Fruit fly (Drosophila melanogaster): ENCODE data around the gene CG12729.

Gene CG12729

dm6 chrX:5883394-5883793 lies 38.3 kb downstream of the CG12729 start (continued):
- no peak for TF ChIP-seq klu (GFP tag; IDR thresholded peaks at IDR 0.05)
- TF ChIP-seq vnd (GFP tag; IDR thresholded peaks at IDR 0.05; ENCODE audit: partially characterized antibody), result no peak
- TF ChIP-seq vfl (GFP tag; optimal IDR thresholded peaks at IDR 0.05), result no peak
- TF ChIP-seq al (GFP tag; IDR thresholded peaks at IDR 0.05), result no peak
- peak; percentile 25 for TF ChIP-seq B-H2 (GFP tag; optimal IDR thresholded peaks at IDR 0.05)
- TF ChIP-seq CG6765 (GFP tag; optimal IDR thresholded peaks at IDR 0.05), result no peak
- TF ChIP-seq kah (GFP tag; optimal IDR thresholded peaks at IDR 0.05), result no peak
- peak; percentile 1 for TF ChIP-seq scrt (GFP tag; optimal IDR thresholded peaks at IDR 0.05)
- no peak for TF ChIP-seq dati (GFP tag; IDR thresholded peaks at IDR 0.05)
- TF ChIP-seq run (tag; optimal IDR thresholded peaks at IDR 0.05), result no peak
- no peak for TF ChIP-seq CG31441 (GFP tag; IDR thresholded peaks at IDR 0.05)
- TF ChIP-seq CG7839 (tag; optimal IDR thresholded peaks at IDR 0.05), result peak; percentile 50
- peak; percentile 39; the same call in 1 of the 2 replicates for TF ChIP-seq Dref (GFP tag; IDR thresholded peaks at IDR 0.05)
- TF ChIP-seq CG13123 (GFP tag; optimal IDR thresholded peaks at IDR 0.05), result peak; percentile 25
- TF ChIP-seq sens (GFP tag), result peak; percentile 84
- TF ChIP-seq CG11456 (GFP tag; IDR thresholded peaks at IDR 0.05), result peak; percentile 82
- peak; percentile 86 for TF ChIP-seq Med (GFP tag)
- no peak for TF ChIP-seq abd-A (tag; optimal IDR thresholded peaks at IDR 0.05)
- peak; percentile 8 for TF ChIP-seq HLH54F (GFP tag; optimal IDR thresholded peaks at IDR 0.05)
- TF ChIP-seq CG6683 (GFP tag; optimal IDR thresholded peaks at IDR 0.05), result no peak
- no peak for TF ChIP-seq CG11560 (tag; IDR thresholded peaks at IDR 0.05)
- no peak for TF ChIP-seq CG4730 (GFP tag; IDR thresholded peaks at IDR 0.05)
- TF ChIP-seq CG17568 (GFP tag; optimal IDR thresholded peaks at IDR 0.05), result peak; percentile 8
- peak; percentile 29; the same call in 1 of the 4 replicates for TF ChIP-seq Gug (GFP tag; IDR thresholded peaks at IDR 0.05)
- TF ChIP-seq gcm2 (GFP tag; optimal IDR thresholded peaks at IDR 0.05), result no peak

- peak; percentile 39 for TF ChIP-seq exex (tag; optimal IDR thresholded peaks at IDR 0.05)
- TF ChIP-seq vvl (GFP tag; IDR thresholded peaks at IDR 0.05), result no peak
- TF ChIP-seq scrt (GFP tag; optimal IDR thresholded peaks at IDR 0.05), result no peak
- TF ChIP-seq sd (tag; optimal IDR thresholded peaks at IDR 0.05), result peak; percentile 48
- no peak for TF ChIP-seq stwl (tag; optimal IDR thresholded peaks at IDR 0.05)
- no peak for TF ChIP-seq CG4730 (GFP tag; IDR thresholded peaks at IDR 0.05)
- peak; percentile 24 for TF ChIP-seq Med (GFP tag)
- TF ChIP-seq CG9727 (GFP tag; optimal IDR thresholded peaks at IDR 0.05), result no peak
- TF ChIP-seq CG6683 (GFP tag; optimal IDR thresholded peaks at IDR 0.05), result no peak
- peak; percentile 22; the same call in 1 of the 2 replicates for TF ChIP-seq GATAe (GFP tag; conservative IDR thresholded peaks at IDR 0.05)
- TF ChIP-seq HmgD (GFP tag; optimal IDR thresholded peaks at IDR 0.05), result no peak
- TF ChIP-seq ac (GFP tag; optimal IDR thresholded peaks at IDR 0.05), result no peak
- peak in 1 of 2 experiments; percentile 88 for TF ChIP-seq Pdp1 (GFP tag; optimal IDR thresholded peaks at IDR 0.05)
Measured at dm6 chrX:5884294-5884693, 39.2 kb downstream of the CG12729 start.

- TF ChIP-seq CG18476 (GFP tag; optimal IDR thresholded peaks at IDR 0.05) (no peak), nerfin-1 (tag; optimal IDR thresholded peaks at IDR 0.05) (no peak), CG17385 (GFP tag; optimal IDR thresholded peaks at IDR 0.05) (peak; percentile 61), grn (GFP tag; optimal IDR thresholded peaks at IDR 0.05) (peak; percentile 65), CG31224 (GFP tag; IDR thresholded peaks at IDR 0.05) (no peak), lab (GFP tag; optimal IDR thresholded peaks at IDR 0.05) (peak; percentile 83), sima (GFP tag; optimal IDR thresholded peaks at IDR 0.05) (no peak), sens (GFP tag) (peak; percentile 4), caup (GFP tag; optimal IDR thresholded peaks at IDR 0.05; ENCODE audit: severe bottlenecking) (peak; percentile 76), mirr (GFP tag; optimal IDR thresholded peaks at IDR 0.05) (peak; percentile 96), Stat92E (GFP tag; optimal IDR thresholded peaks at IDR 0.05) (no peak), CG31365 (tag; optimal IDR thresholded peaks at IDR 0.05) (no peak), CG6254 (GFP tag; optimal IDR thresholded peaks at IDR 0.05) (no peak), Fer2 (tag; optimal IDR thresholded peaks at IDR 0.05) (no peak), tin (GFP tag; optimal IDR thresholded peaks at IDR 0.05) (no peak), CG6813 (GFP tag; optimal IDR thresholded peaks at IDR 0.05) (no peak), D19A (tag; optimal IDR thresholded peaks at IDR 0.05) (no peak)
Measured at dm6 chrX:5884887-5885286, 39.8 kb downstream of the CG12729 start.
